Worm (Caenorhabditis elegans) whole organism, young adult: Measurements from ENCODE around the gene D1086.12.
A peak's percentile ranks its signal among the peaks of the same experiment; 100 is the strongest.

ENCODE experiments used
- B0336.3 ChIP-seq: fragments of 200-800 bp; sonication (Bioruptor generic); IDR thresholded peaks from 2 replicates; pipeline ENCODE4 v1.3.6; 2022; ENCODE audit warnings: missing genetic modification characterization, missing compliant biosample characterization
- Y53G8AR.9 ChIP-seq: fragments of 200-800 bp; sonication (Bioruptor generic); conservative IDR thresholded peaks from 2 replicates; pipeline ENCODE4 v1.3.6; 2022; ENCODE audit warnings: missing genetic modification reagents, missing genetic modification characterization, missing compliant biosample characterization
- die-1 ChIP-seq: sonication (generic microtip); optimal IDR thresholded peaks from 2 replicates; lab custom pipeline; 2016; ENCODE audit warnings: missing genotype, mild to moderate bottlenecking, missing genetic modification characterization, missing compliant biosample characterization
- dpl-1 ChIP-seq: fragments of 150-350 bp; optimal IDR thresholded peaks from 2 replicates; lab custom pipeline; 2014; ENCODE audit warnings: missing biosample characterization, missing genetic modification reagents, missing genetic modification characterization
- gei-17 ChIP-seq: fragments of 200-800 bp; sonication (Bioruptor generic); optimal IDR thresholded peaks from 2 replicates; lab custom pipeline; 2018; ENCODE audit warnings: mild to moderate bottlenecking, missing genetic modification characterization, missing compliant biosample characterization
- mxl-1 ChIP-seq: sonication (generic microtip); optimal IDR thresholded peaks from 2 replicates; lab custom pipeline; 2016; ENCODE audit warnings: missing genetic modification characterization, missing compliant biosample characterization
- pha-4 ChIP-seq: fragments of 150-350 bp; sonication (generic microtip); optimal IDR thresholded peaks from 2 replicates; lab custom pipeline; 2014; ENCODE audit warnings: missing biosample characterization, missing genetic modification reagents, missing genetic modification characterization
- xnd-1 ChIP-seq: sonication (generic microtip); optimal IDR thresholded peaks from 2 replicates; lab custom pipeline; 2016; ENCODE audit warnings: missing genotype, missing genetic modification reagents, missing genetic modification characterization, missing compliant biosample characterization

DNA sequence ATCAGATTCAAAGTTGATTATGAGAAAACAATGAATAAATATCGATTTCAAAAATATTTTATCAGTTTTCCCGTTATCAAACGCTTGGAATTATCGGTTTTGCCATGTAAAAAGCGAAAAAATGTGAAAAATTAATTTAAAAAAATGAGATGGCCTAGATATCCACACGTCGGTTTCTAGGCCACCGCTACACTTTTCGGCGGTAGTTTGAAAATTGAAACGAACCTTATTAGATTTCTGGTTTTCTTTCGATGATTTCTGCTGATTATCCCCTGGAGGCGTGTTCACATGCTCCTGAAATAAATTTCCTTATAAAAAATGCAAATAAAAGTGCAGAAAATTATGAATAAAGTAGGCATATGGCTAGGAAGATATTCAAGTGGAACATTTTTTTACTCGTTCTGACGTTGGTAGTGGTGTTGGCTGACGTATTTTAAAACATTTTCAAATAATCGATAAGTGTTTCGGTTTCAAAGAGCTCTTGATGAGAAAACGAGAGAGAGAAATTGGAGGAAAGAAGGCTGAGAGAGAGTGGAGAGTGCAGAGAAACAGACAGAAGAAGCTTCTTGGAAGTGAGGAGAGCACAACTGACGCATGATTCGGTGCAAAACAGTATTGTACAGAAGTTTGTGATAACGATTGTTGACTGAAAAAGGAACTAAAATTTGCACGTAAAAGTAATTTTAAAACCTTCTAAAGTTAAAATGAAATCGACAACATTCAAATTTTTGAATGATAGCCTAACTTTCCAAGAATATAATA lies 32.2 kb downstream of the D1086.12 start:
- no peak for TF ChIP-seq Y53G8AR.9 (GFP tag; lab: Robert Waterston, UW)
- no peak for TF ChIP-seq mxl-1 (tag; lab: Kevin White, UChicago)
- no peak for TF ChIP-seq die-1
- peak; percentile 4 for TF ChIP-seq dpl-1
- no peak for TF ChIP-seq gei-17 (GFP tag; lab: Kevin White, UChicago)
- TF ChIP-seq B0336.3 (GFP tag; lab: Robert Waterston, UW), result no peak
- TF ChIP-seq xnd-1 (tag; lab: Kevin White, UChicago), result no peak
- TF ChIP-seq pha-4, result no peak
